Fruit fly (Drosophila melanogaster) whole organism, embryonic: ENCODE data around the gene Vha36-3.
A peak's percentile ranks its signal among the peaks of the same experiment; 100 is the strongest.

Experiments used
- CG11696 ChIP-seq: fragments of 200-800 bp; sonication (Bioruptor generic); IDR thresholded peaks from 2 replicates; pipeline ENCODE4 v1.3.6; 2022; ENCODE audit warnings: missing biosample characterization, missing genetic modification characterization
- CG12071 ChIP-seq: fragments of 200-800 bp; sonication (Bioruptor generic); optimal IDR thresholded peaks from 3 replicates; lab custom pipeline; 2018; ENCODE audit warnings: missing biosample characterization, mild to moderate bottlenecking, missing genetic modification characterization
- CG12155 ChIP-seq: fragments of 200-800 bp; sonication (Bioruptor generic); optimal IDR thresholded peaks from 3 replicates; lab custom pipeline; 2016; ENCODE audit warnings: missing biosample characterization, missing genetic modification characterization
- CG1233 ChIP-seq: fragments of 200-800 bp; sonication (Bioruptor generic); optimal IDR thresholded peaks from 4 replicates; lab custom pipeline; 2018; ENCODE audit warnings: missing biosample characterization, mild to moderate bottlenecking, missing genetic modification characterization
- CG13296 ChIP-seq: fragments of 200-800 bp; sonication (Bioruptor generic); optimal IDR thresholded peaks from 3 replicates; lab custom pipeline; 2018; ENCODE audit warnings: missing biosample characterization, mild to moderate bottlenecking, missing genetic modification characterization
- CG15269 ChIP-seq: fragments of 200-800 bp; sonication (Bioruptor generic); optimal IDR thresholded peaks from 2 replicates; lab custom pipeline; 2018; ENCODE audit warnings: missing biosample characterization, mild to moderate bottlenecking, missing genetic modification characterization, moderate library complexity
- CG15601 ChIP-seq: fragments of 200-800 bp; sonication (Bioruptor generic); optimal IDR thresholded peaks from 3 replicates; lab custom pipeline; 2019; ENCODE audit warnings: missing biosample characterization, mild to moderate bottlenecking, missing genetic modification characterization, moderate library complexity
- CG16813 ChIP-seq: fragments of 200-800 bp; sonication (Bioruptor generic); IDR thresholded peaks from 3 replicates; pipeline ENCODE4 v1.3.6; 2022; ENCODE audit warnings: missing biosample characterization, missing genetic modification characterization; ENCODE audit not compliant: partially characterized antibody
- CG17385 ChIP-seq: fragments of 200-800 bp; sonication (Bioruptor generic); optimal IDR thresholded peaks from 3 replicates; lab custom pipeline; 2018; ENCODE audit warnings: missing biosample characterization, mild to moderate bottlenecking, missing genetic modification characterization
- CG18599 ChIP-seq: fragments of 200-800 bp; sonication (Bioruptor generic); optimal IDR thresholded peaks from 3 replicates; lab custom pipeline; 2017; ENCODE audit warnings: missing biosample characterization, missing genetic modification characterization, mild to moderate bottlenecking, moderate library complexity, missing genetic modification reagents
- CG18619 ChIP-seq: fragments of 200-800 bp; sonication (Bioruptor generic); optimal IDR thresholded peaks from 3 replicates; lab custom pipeline; 2017; ENCODE audit warnings: missing biosample characterization, mild to moderate bottlenecking, missing genetic modification characterization
- CG2120 ChIP-seq: fragments of 200-800 bp; sonication (Bioruptor generic); optimal IDR thresholded peaks from 3 replicates; lab custom pipeline; 2016; ENCODE audit warnings: missing biosample characterization, missing genetic modification characterization
- CG3065 ChIP-seq: fragments of 200-800 bp; sonication (Bioruptor generic); optimal IDR thresholded peaks from 2 replicates; lab custom pipeline; 2016; ENCODE audit warnings: missing biosample characterization, missing genetic modification characterization
- CG3281 ChIP-seq: fragments of 200-800 bp; sonication (Bioruptor generic); optimal IDR thresholded peaks from 3 replicates; lab custom pipeline; 2017; ENCODE audit warnings: missing biosample characterization, mild to moderate bottlenecking, missing genetic modification characterization
- CG6175 ChIP-seq: fragments of 200-800 bp; sonication (Bioruptor generic); IDR thresholded peaks from 3 replicates; pipeline ENCODE4 v1.3.6; 2022; ENCODE audit warnings: missing biosample characterization, missing genetic modification characterization
- CG6272 ChIP-seq: fragments of 200-800 bp; sonication (Bioruptor generic); IDR thresholded peaks from 2 replicates; pipeline ENCODE4 v1.3.6; 2022; ENCODE audit warnings: missing biosample characterization, missing genetic modification characterization
- CG8290 ChIP-seq, 3 experiments: fragments of 200-800 bp; sonication (Bioruptor generic); optimal IDR thresholded peaks; 2 replicates each; lab custom pipeline; 2016 to 2019; ENCODE audit warnings: missing biosample characterization in 3 of 3, missing genetic modification characterization in 3 of 3, mild to moderate bottlenecking in 2 of 3, moderate library complexity in 1 of 3
- CG9817 ChIP-seq: fragments of 200-800 bp; sonication (Bioruptor generic); optimal IDR thresholded peaks from 2 replicates; lab custom pipeline; 2018; ENCODE audit warnings: missing biosample characterization, mild to moderate bottlenecking, missing genetic modification characterization, moderate library complexity
- CrebB ChIP-seq: fragments of 200-800 bp; sonication (Bioruptor generic); optimal IDR thresholded peaks from 3 replicates; lab custom pipeline; 2018; ENCODE audit warnings: missing biosample characterization, mild to moderate bottlenecking, missing genetic modification characterization
- Eip74EF ChIP-seq, 2 experiments: fragments of 200-800 bp in 1 of 2; fragments of >200 bp in 1 of 2; sonication (Bioruptor generic) in 1 of 2; optimal IDR thresholded peaks; 2 replicates each; lab custom pipeline; 2017 to 2019; ENCODE audit warnings: missing biosample characterization in 2 of 2, missing genetic modification characterization in 2 of 2, mild to moderate bottlenecking in 1 of 2, moderate library complexity in 1 of 2
- Fer1 ChIP-seq: fragments of 200-800 bp; sonication (Bioruptor generic); optimal IDR thresholded peaks from 2 replicates; lab custom pipeline; 2017; ENCODE audit warnings: missing biosample characterization, mild to moderate bottlenecking, missing genetic modification characterization
- Hmr ChIP-seq: fragments of 200-800 bp; sonication (Bioruptor generic); optimal IDR thresholded peaks from 3 replicates; lab custom pipeline; 2017; ENCODE audit warnings: mild to moderate bottlenecking, missing biosample characterization, missing genetic modification reagents, missing genetic modification characterization
- Hmx ChIP-seq: fragments of 200-800 bp; sonication (Bioruptor generic); optimal IDR thresholded peaks from 2 replicates; lab custom pipeline; 2016; ENCODE audit warnings: missing biosample characterization, missing genetic modification characterization
- Hr51 ChIP-seq, 2 experiments: fragments of 200-800 bp; sonication (Bioruptor generic); optimal IDR thresholded peaks; 2 replicates in 1 of 2; 3 replicates in 1 of 2; lab custom pipeline; 2016 to 2018; ENCODE audit warnings: missing biosample characterization in 2 of 2, missing genetic modification characterization in 2 of 2, mild to moderate bottlenecking in 1 of 2, moderate library complexity in 1 of 2
- Mrtf ChIP-seq: fragments of 200-800 bp; sonication (Bioruptor generic); IDR thresholded peaks from 3 replicates; pipeline ENCODE4 v1.3.6; 2022; ENCODE audit warnings: missing biosample characterization, missing genetic modification characterization
- Rfx ChIP-seq: fragments of 200-800 bp; sonication (Bioruptor generic); IDR thresholded peaks from 2 replicates; pipeline ENCODE4 v1.3.6; 2022; ENCODE audit warnings: missing biosample characterization, missing genetic modification characterization
- Sox102F ChIP-seq: fragments of 200-800 bp; sonication (Bioruptor generic); optimal IDR thresholded peaks from 2 replicates; lab custom pipeline; 2018; ENCODE audit warnings: missing biosample characterization, mild to moderate bottlenecking, missing genetic modification characterization, moderate library complexity
- Xbp1 ChIP-seq: fragments of 200-800 bp; sonication (Bioruptor generic); optimal IDR thresholded peaks from 3 replicates; lab custom pipeline; 2016; ENCODE audit warnings: missing biosample characterization, mild to moderate bottlenecking, missing genetic modification characterization
- bigmax ChIP-seq: fragments of 200-800 bp; sonication (Bioruptor generic); optimal IDR thresholded peaks from 2 replicates; lab custom pipeline; 2018; ENCODE audit warnings: missing biosample characterization, mild to moderate bottlenecking, missing genetic modification characterization
- cad ChIP-seq: fragments of >200 bp; optimal IDR thresholded peaks from 2 replicates; lab custom pipeline; 2017; ENCODE audit warnings: missing biosample characterization, missing genetic modification characterization
- cwo ChIP-seq: fragments of 200-800 bp; sonication (Bioruptor generic); optimal IDR thresholded peaks from 3 replicates; lab custom pipeline; 2017; ENCODE audit warnings: missing biosample characterization, missing genetic modification characterization, mild to moderate bottlenecking, moderate library complexity, missing genetic modification reagents
- dan ChIP-seq: fragments of 200-800 bp; sonication (Bioruptor generic); IDR thresholded peaks from 2 replicates; pipeline ENCODE4 v1.3.6; 2022; ENCODE audit warnings: missing biosample characterization, missing genetic modification characterization
- dmrt99B ChIP-seq: fragments of 200-800 bp; sonication (Bioruptor generic); optimal IDR thresholded peaks from 2 replicates; lab custom pipeline; 2018; ENCODE audit warnings: missing biosample characterization, mild to moderate bottlenecking, missing genetic modification characterization, moderate library complexity
- dysf ChIP-seq: fragments of 200-800 bp; sonication (Bioruptor generic); IDR thresholded peaks from 3 replicates; pipeline ENCODE4 v1.3.6; 2022; ENCODE audit warnings: missing biosample characterization, missing genetic modification characterization
- exex ChIP-seq: fragments of 200-800 bp; sonication (Bioruptor generic); optimal IDR thresholded peaks from 4 replicates; lab custom pipeline; 2018; ENCODE audit warnings: missing biosample characterization, mild to moderate bottlenecking, missing genetic modification characterization, moderate library complexity
- gem ChIP-seq: fragments of 200-800 bp; sonication (Bioruptor generic); optimal IDR thresholded peaks from 2 replicates; lab custom pipeline; 2019; ENCODE audit warnings: missing biosample characterization, mild to moderate bottlenecking, missing genetic modification characterization, moderate library complexity
- grau ChIP-seq: fragments of 200-800 bp; optimal IDR thresholded peaks from 3 replicates; lab custom pipeline; 2019; ENCODE audit warnings: missing biosample characterization, mild to moderate bottlenecking, missing genetic modification characterization, moderate library complexity
- klu ChIP-seq: fragments of 200-800 bp; sonication (Bioruptor generic); IDR thresholded peaks from 2 replicates; pipeline ENCODE4 v1.3.6; 2022; ENCODE audit warnings: missing biosample characterization, missing genetic modification characterization
- p53 ChIP-seq: fragments of 200-800 bp; sonication (Bioruptor generic); optimal IDR thresholded peaks from 2 replicates; lab custom pipeline; 2016; ENCODE audit warnings: missing biosample characterization, missing genetic modification characterization
- row ChIP-seq: fragments of 200-800 bp; sonication (Bioruptor generic); IDR thresholded peaks from 3 replicates; pipeline ENCODE4 v1.3.6; 2022; ENCODE audit warnings: missing biosample characterization, missing genetic modification characterization
- sens ChIP-seq: fragments of 200-800 bp; sonication (Bioruptor generic); peaks from one replicate; lab custom pipeline; 2016; ENCODE audit warnings: missing biosample characterization, missing genetic modification characterization
- sisA ChIP-seq: fragments of 200-800 bp; sonication (Bioruptor generic); IDR thresholded peaks from 2 replicates; pipeline ENCODE4 v1.3.6; 2022; ENCODE audit warnings: missing biosample characterization, missing genetic modification characterization
- so ChIP-seq: fragments of 200-800 bp; sonication (Bioruptor generic); IDR thresholded peaks from 3 replicates; pipeline ENCODE4 v1.3.6; 2022; ENCODE audit warnings: missing biosample characterization, missing genetic modification characterization
- tap ChIP-seq: fragments of 200-800 bp; optimal IDR thresholded peaks from 3 replicates; lab custom pipeline; 2019; ENCODE audit warnings: missing biosample characterization, mild to moderate bottlenecking, missing genetic modification characterization, moderate library complexity
- tll ChIP-seq, 2 experiments: fragments of 200-800 bp in 1 of 2; fragments of >200 bp in 1 of 2; sonication (Bioruptor generic) in 1 of 2; optimal IDR thresholded peaks; 2 replicates each; lab custom pipeline; 2017 to 2019; ENCODE audit warnings: missing biosample characterization in 2 of 2, missing genetic modification characterization in 2 of 2, mild to moderate bottlenecking in 1 of 2, moderate library complexity in 1 of 2
- twi ChIP-seq: fragments of 200-800 bp; optimal IDR thresholded peaks from 2 replicates; lab custom pipeline; 2019; ENCODE audit warnings: missing biosample characterization, mild to moderate bottlenecking, missing genetic modification characterization, moderate library complexity
- vfl ChIP-seq: fragments of 200-800 bp; sonication (Bioruptor generic); optimal IDR thresholded peaks from 2 replicates; lab custom pipeline; 2016; ENCODE audit warnings: missing biosample characterization, missing genetic modification characterization
- zf30C ChIP-seq: fragments of 200-800 bp; sonication (Bioruptor generic); optimal IDR thresholded peaks from 3 replicates; lab custom pipeline; 2018; ENCODE audit warnings: missing biosample characterization, mild to moderate bottlenecking, missing genetic modification characterization

Vha36-3 gene

DNA sequence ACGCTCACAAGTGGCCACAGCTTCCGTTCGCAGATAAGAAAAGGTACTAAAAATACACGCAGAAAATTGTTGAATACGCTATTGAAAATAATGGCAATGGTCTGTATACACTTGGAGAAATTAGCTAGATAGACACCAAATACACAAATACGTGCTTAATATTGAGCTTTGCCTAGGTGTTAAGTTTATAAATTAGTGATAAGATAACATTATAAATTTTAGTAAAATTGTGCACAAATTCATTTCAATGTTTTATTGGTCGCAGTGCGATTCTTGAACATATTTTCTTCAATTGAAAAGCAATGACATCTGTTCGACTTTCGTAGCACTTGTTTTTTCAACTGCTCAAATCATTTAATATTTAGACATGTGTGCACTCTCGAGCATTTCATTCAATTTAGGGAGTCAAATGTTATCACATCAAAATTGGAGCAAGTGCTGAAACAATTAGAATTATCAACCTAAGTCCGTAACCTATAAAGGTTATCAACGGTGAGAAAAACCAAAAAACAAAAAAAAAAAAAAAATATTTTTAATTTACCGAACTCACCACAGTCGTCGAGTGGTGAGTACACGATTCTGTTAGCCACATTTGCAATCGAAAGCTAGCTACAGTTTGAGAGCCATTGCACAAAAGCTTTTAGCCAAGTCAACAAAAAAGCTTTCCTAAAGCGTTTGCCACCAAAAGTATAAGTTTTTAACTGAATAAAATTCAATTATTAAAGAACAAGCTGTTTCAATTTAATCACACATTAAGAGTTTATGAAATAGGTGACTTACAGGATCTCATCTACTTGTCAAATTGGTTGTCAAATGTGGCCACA lies 33.5 kb downstream of the Vha36-3 start (continued):
- no peak for TF ChIP-seq Hmx (GFP tag; lab: Kevin White, UChicago)
- no peak for TF ChIP-seq klu (GFP tag; lab: Robert Waterston, UW)
- TF ChIP-seq CG11696, result no peak
- TF ChIP-seq dan (GFP tag; lab: Robert Waterston, UW), result no peak
- peak; percentile 48 for TF ChIP-seq CG3281 (GFP tag; lab: Kevin White, UChicago)
- TF ChIP-seq tap, result peak; percentile 4
- TF ChIP-seq CG6272 (GFP tag; lab: Robert Waterston, UW), result no peak
- peak; percentile 19 for TF ChIP-seq gem (tag; lab: Kevin White, UChicago)
- peak; percentile 16 for TF ChIP-seq Sox102F
- TF ChIP-seq vfl (GFP tag; lab: Kevin White, UChicago), result no peak
- peak; percentile 14 for TF ChIP-seq Fer1
- TF ChIP-seq CG6175, result no peak
- peak; percentile 3 for TF ChIP-seq Hmr (GFP tag; lab: Kevin White, UChicago)
- no peak for TF ChIP-seq CG3065 (GFP tag; lab: Kevin White, UChicago)
- TF ChIP-seq exex (tag; lab: Kevin White, UChicago), result no peak
- no peak for TF ChIP-seq Mrtf (GFP tag; lab: Robert Waterston, UW)
- no peak for TF ChIP-seq CG12155 (GFP tag; lab: Kevin White, UChicago)
- no peak for TF ChIP-seq cad (GFP tag; lab: Kevin White, UChicago)
- peak; percentile 16 for TF ChIP-seq CG2120 (GFP tag; lab: Kevin White, UChicago)
- peak; percentile 65; the same call in 2 of the 3 replicates for TF ChIP-seq row (GFP tag; lab: Robert Waterston, UW)
- TF ChIP-seq CG12071 (GFP tag; lab: Kevin White, UChicago), result no peak
- no peak for TF ChIP-seq tll (GFP tag; optimal IDR thresholded peaks at IDR 0.05; lab: Kevin White, UChicago)
- no peak for TF ChIP-seq CG1233 (GFP tag; lab: Kevin White, UChicago)
- TF ChIP-seq grau (tag; lab: Kevin White, UChicago), result peak; percentile 32
- no peak for TF ChIP-seq p53
- TF ChIP-seq Rfx, result peak; percentile 21; the same call in 1 of the 2 replicates
- TF ChIP-seq CG13296, result peak; percentile 5
- peak; percentile 21; the same call in 1 of the 3 replicates for TF ChIP-seq dysf (GFP tag; lab: Robert Waterston, UW)
- no peak for TF ChIP-seq CG18619 (GFP tag; lab: Kevin White, UChicago)
- TF ChIP-seq Hr51 (GFP tag; optimal IDR thresholded peaks at IDR 0.05; lab: Kevin White, UChicago), result peak in 1 of 2 experiments; percentile 38
- TF ChIP-seq CG8290 (GFP tag; optimal IDR thresholded peaks at IDR 0.05; lab: Kevin White, UChicago), result no peak
- TF ChIP-seq CG8290 (tag; optimal IDR thresholded peaks at IDR 0.05; lab: Kevin White, UChicago), result peak in 1 of 2 experiments; percentile 26
- TF ChIP-seq cwo, result peak; percentile 46
- TF ChIP-seq sisA (GFP tag; lab: Robert Waterston, UW), result no peak
- TF ChIP-seq bigmax (GFP tag; lab: Kevin White, UChicago), result no peak
- peak; percentile 5 for TF ChIP-seq Xbp1 (GFP tag; lab: Kevin White, UChicago)
- TF ChIP-seq CG15269 (tag; lab: Kevin White, UChicago), result peak; percentile 5
- no peak for TF ChIP-seq CG15601 (tag; lab: Kevin White, UChicago)
- no peak for TF ChIP-seq zf30C
- TF ChIP-seq CG17385, result no peak
- no peak for TF ChIP-seq CrebB (tag; lab: Kevin White, UChicago)
- TF ChIP-seq so (GFP tag; lab: Robert Waterston, UW), result no peak
- TF ChIP-seq sens (GFP tag; lab: Kevin White, UChicago), result peak; percentile 41
- peak; percentile 35 for TF ChIP-seq CG18599
- no peak for TF ChIP-seq CG16813 (GFP tag; lab: Robert Waterston, UW)
- TF ChIP-seq CG9817 (tag; lab: Kevin White, UChicago), result peak; percentile 18
- TF ChIP-seq dmrt99B, result peak; percentile 3
- no peak for TF ChIP-seq twi (tag; lab: Kevin White, UChicago)
- TF ChIP-seq Eip74EF (GFP tag; optimal IDR thresholded peaks at IDR 0.05; lab: Kevin White, UChicago), result no peak
